Worm (Caenorhabditis elegans) whole organism, young adult: ENCODE data around the gene clec-215.

Experiments used
- B0019.2 ChIP-seq: fragments of 200-800 bp; sonication (Bioruptor generic); conservative IDR thresholded peaks from 2 replicates; pipeline ENCODE4 v1.3.6; 2022; ENCODE audit warnings: missing genetic modification reagents, missing genetic modification characterization, missing compliant biosample characterization
- B0035.1 ChIP-seq: sonication (generic microtip); optimal IDR thresholded peaks from 2 replicates; lab custom pipeline; 2016; ENCODE audit warnings: missing genetic modification characterization, mild to moderate bottlenecking, missing compliant biosample characterization, missing genotype, missing genetic modification reagents
- B0336.3 ChIP-seq: fragments of 200-800 bp; sonication (Bioruptor generic); IDR thresholded peaks from 2 replicates; pipeline ENCODE4 v1.3.6; 2022; ENCODE audit warnings: missing genetic modification characterization, missing compliant biosample characterization
- C06A6.2 ChIP-seq: fragments of 200-800 bp; sonication (Bioruptor generic); conservative IDR thresholded peaks from 2 replicates; pipeline ENCODE4 v1.3.6; 2022; ENCODE audit warnings: missing genetic modification characterization, missing compliant biosample characterization
- F49E8.2 ChIP-seq: sonication (generic microtip); optimal IDR thresholded peaks from 3 replicates; lab custom pipeline; 2017; ENCODE audit warnings: missing genetic modification characterization, mild to moderate bottlenecking, missing compliant biosample characterization, antibody characterized with exemption, moderate library complexity; ENCODE audit not compliant: insufficient read depth
- F52B5.7 ChIP-seq: sonication (generic microtip); optimal IDR thresholded peaks from 2 replicates; lab custom pipeline; 2016; ENCODE audit warnings: mild to moderate bottlenecking, missing genetic modification characterization, missing compliant biosample characterization
- F57C9.4 ChIP-seq: sonication (generic microtip); optimal IDR thresholded peaks from 2 replicates; lab custom pipeline; 2017; ENCODE audit warnings: mild to moderate bottlenecking, missing genetic modification characterization, missing compliant biosample characterization
- T07F8.4 ChIP-seq: sonication (generic microtip); optimal IDR thresholded peaks from 2 replicates; lab custom pipeline; 2016; ENCODE audit warnings: mild to moderate bottlenecking, missing genetic modification characterization, moderate library complexity, missing compliant biosample characterization
- Y79H2A.3 ChIP-seq: fragments of 200-800 bp; sonication (Bioruptor generic); conservative IDR thresholded peaks from 2 replicates; pipeline ENCODE4 v1.3.6; 2022; ENCODE audit warnings: missing genetic modification reagents, missing genetic modification characterization, missing compliant biosample characterization
- Y95B8A.8 ChIP-seq: fragments of 200-800 bp; sonication (Bioruptor generic); IDR thresholded peaks from 2 replicates; pipeline ENCODE4 v1.3.6; 2022; ENCODE audit warnings: missing genetic modification reagents, missing genetic modification characterization, missing compliant biosample characterization
- ama-1 ChIP-seq, 3 experiments: fragments of 150-350 bp in 1 of 3; sonication (generic microtip) in 2 of 3; optimal IDR thresholded peaks; 2 replicates each; lab custom pipeline; 2014 to 2018; ENCODE audit warnings: missing biosample characterization in 2 of 3, missing genetic modification characterization in 2 of 3, missing genetic modification reagents in 2 of 3
- aptf-2 ChIP-seq: fragments of 200-800 bp; sonication (Bioruptor generic); conservative IDR thresholded peaks from 2 replicates; pipeline ENCODE4 v1.3.6; 2022; ENCODE audit warnings: missing genetic modification reagents, missing genetic modification characterization, missing compliant biosample characterization
- attf-6 ChIP-seq: fragments of 200-800 bp; sonication (Bioruptor generic); IDR thresholded peaks from 2 replicates; pipeline ENCODE4 v1.3.6; 2022; ENCODE audit warnings: missing genetic modification reagents, missing genetic modification characterization, missing compliant biosample characterization
- ccch-3 ChIP-seq: fragments of 200-800 bp; sonication (Bioruptor generic); optimal IDR thresholded peaks from 2 replicates; lab custom pipeline; 2018; ENCODE audit warnings: mild to moderate bottlenecking, missing genetic modification characterization, missing compliant biosample characterization
- ceh-27 ChIP-seq: fragments of 200-800 bp; sonication (Bioruptor generic); optimal IDR thresholded peaks from 2 replicates; lab custom pipeline; 2018; ENCODE audit warnings: mild to moderate bottlenecking, missing genetic modification characterization, moderate library complexity, missing compliant biosample characterization
- die-1 ChIP-seq: sonication (generic microtip); optimal IDR thresholded peaks from 2 replicates; lab custom pipeline; 2016; ENCODE audit warnings: missing genotype, mild to moderate bottlenecking, missing genetic modification characterization, missing compliant biosample characterization
- efl-1 ChIP-seq: fragments of 150-350 bp; optimal IDR thresholded peaks from 2 replicates; lab custom pipeline; 2014; ENCODE audit warnings: missing biosample characterization, missing genetic modification reagents, missing genetic modification characterization
- fkh-3 ChIP-seq: sonication (generic microtip); optimal IDR thresholded peaks from 2 replicates; lab custom pipeline; 2016; ENCODE audit warnings: mild to moderate bottlenecking, missing genetic modification characterization, missing compliant biosample characterization
- hlh-26 ChIP-seq: fragments of 200-800 bp; sonication (Bioruptor generic); conservative IDR thresholded peaks from 2 replicates; pipeline ENCODE4 v1.3.6; 2022; ENCODE audit warnings: missing genetic modification reagents, missing genetic modification characterization, missing compliant biosample characterization
- hmg-1.2 ChIP-seq: fragments of 200-800 bp; sonication (Bioruptor generic); IDR thresholded peaks from 2 replicates; pipeline ENCODE4 v1.3.6; 2022; ENCODE audit warnings: missing genetic modification reagents, missing genetic modification characterization, missing compliant biosample characterization
- lag-1 ChIP-seq: fragments of 200-800 bp; sonication (Bioruptor generic); IDR thresholded peaks from 2 replicates; pipeline ENCODE4 v1.3.6; 2022; ENCODE audit warnings: missing genetic modification reagents, missing genetic modification characterization, missing compliant biosample characterization
- let-526 ChIP-seq: fragments of 200-800 bp; sonication (Bioruptor generic); IDR thresholded peaks from 2 replicates; pipeline ENCODE4 v1.3.6; 2022; ENCODE audit warnings: missing genetic modification reagents, missing genetic modification characterization, missing compliant biosample characterization
- let-607 ChIP-seq, 2 experiments: fragments of 200-800 bp in 1 of 2; sonication (Bioruptor generic) in 1 of 2; sonication (generic microtip) in 1 of 2; optimal IDR thresholded peaks; 2 replicates each; lab custom pipeline; 2016 to 2018; ENCODE audit warnings: mild to moderate bottlenecking in 2 of 2, missing compliant biosample characterization in 2 of 2, missing genetic modification characterization in 2 of 2, moderate library complexity in 2 of 2, missing genotype in 1 of 2
- lin-35 ChIP-seq, 3 experiments: fragments of 150-350 bp in 2 of 3; sonication (generic microtip) in 1 of 3; optimal IDR thresholded peaks; 2 replicates each; lab custom pipeline; 2014 to 2018; ENCODE audit warnings: missing biosample characterization in 3 of 3, missing genetic modification characterization in 3 of 3, missing genetic modification reagents in 3 of 3
- lir-1 ChIP-seq: fragments of 200-800 bp; sonication (Bioruptor generic); conservative IDR thresholded peaks from 2 replicates; pipeline ENCODE4 v1.3.6; 2022; ENCODE audit warnings: missing genetic modification reagents, missing genetic modification characterization, missing compliant biosample characterization
- lsl-1 ChIP-seq: fragments of 200-800 bp; sonication (Bioruptor generic); optimal IDR thresholded peaks from 2 replicates; lab custom pipeline; 2018; ENCODE audit warnings: mild to moderate bottlenecking, missing genetic modification characterization, moderate library complexity, missing compliant biosample characterization
- madf-10 ChIP-seq: sonication (generic microtip); optimal IDR thresholded peaks from 2 replicates; lab custom pipeline; 2016; ENCODE audit warnings: mild to moderate bottlenecking, missing genetic modification characterization, missing compliant biosample characterization
- nhr-80 ChIP-seq: sonication (generic microtip); optimal IDR thresholded peaks from 2 replicates; lab custom pipeline; 2016; ENCODE audit warnings: missing genetic modification characterization, missing compliant biosample characterization
- pha-4 ChIP-seq: fragments of 150-350 bp; sonication (generic microtip); optimal IDR thresholded peaks from 2 replicates; lab custom pipeline; 2014; ENCODE audit warnings: missing biosample characterization, missing genetic modification reagents, missing genetic modification characterization
- rec-8 ChIP-seq, 2 experiments: sonication (generic microtip); optimal IDR thresholded peaks; 2 replicates each; lab custom pipeline; 2016; ENCODE audit warnings: mild to moderate bottlenecking in 2 of 2, missing genetic modification characterization in 2 of 2, missing genetic modification reagents in 2 of 2, missing genotype in 2 of 2, missing biosample characterization in 1 of 2, missing compliant biosample characterization in 1 of 2, moderate library complexity in 1 of 2
- snpc-1.1 ChIP-seq: sonication (generic microtip); optimal IDR thresholded peaks from 2 replicates; lab custom pipeline; 2017; ENCODE audit warnings: missing genetic modification characterization, mild to moderate bottlenecking, missing compliant biosample characterization, antibody characterized with exemption, moderate library complexity, missing genotype, missing genetic modification reagents; ENCODE audit not compliant: insufficient read depth
- snpc-3.4 ChIP-seq: sonication (generic microtip); optimal IDR thresholded peaks from 2 replicates; lab custom pipeline; 2017; ENCODE audit warnings: missing genetic modification characterization, mild to moderate bottlenecking, missing compliant biosample characterization, antibody characterized with exemption, moderate library complexity, missing genotype, missing genetic modification reagents
- snpc-4 ChIP-seq, 5 experiments: fragments of 150-350 bp in 1 of 5; sonication (generic microtip) in 4 of 5; optimal IDR thresholded peaks; 2 replicates each; lab custom pipeline; 2014 to 2018; ENCODE audit warnings: missing genetic modification characterization in 5 of 5, missing biosample characterization in 3 of 5, antibody characterized with exemption in 2 of 5, mild to moderate bottlenecking in 2 of 5, missing compliant biosample characterization in 2 of 5, missing genotype in 2 of 5, moderate library complexity in 2 of 5, missing genetic modification reagents in 1 of 5
- tbp1 ChIP-seq: fragments of 200-800 bp; sonication (Bioruptor generic); optimal IDR thresholded peaks from 2 replicates; lab custom pipeline; 2018; ENCODE audit warnings: mild to moderate bottlenecking, missing genetic modification characterization, missing compliant biosample characterization
- tbx-9 ChIP-seq: sonication (generic microtip); optimal IDR thresholded peaks from 2 replicates; lab custom pipeline; 2016; ENCODE audit warnings: borderline replicate concordance, missing genetic modification characterization, inconsistent platforms, missing compliant biosample characterization
- xnd-1 ChIP-seq: sonication (generic microtip); optimal IDR thresholded peaks from 2 replicates; lab custom pipeline; 2016; ENCODE audit warnings: missing genotype, missing genetic modification reagents, missing genetic modification characterization, missing compliant biosample characterization
- zim-3 ChIP-seq: sonication (generic microtip); optimal IDR thresholded peaks from 2 replicates; lab custom pipeline; 2017; ENCODE audit warnings: mild to moderate bottlenecking, missing genetic modification characterization, moderate library complexity, missing compliant biosample characterization
- ztf-18 ChIP-seq: sonication (generic microtip); optimal IDR thresholded peaks from 2 replicates; lab custom pipeline; 2016; ENCODE audit warnings: missing genotype, mild to moderate bottlenecking, missing genetic modification characterization, missing compliant biosample characterization
- ztf-6 ChIP-seq: fragments of 200-800 bp; sonication (Bioruptor generic); IDR thresholded peaks from 2 replicates; pipeline ENCODE4 v1.3.6; 2022; ENCODE audit warnings: missing genetic modification reagents, missing genetic modification characterization, missing compliant biosample characterization

Gene clec-215

ce11 chrV:7587637-7588036 is 24.5 kb upstream of the clec-215 start, which contains the start of the genes F19F10.11 and C50E3.5 (continued):
- TF ChIP-seq efl-1 (GFP tag; lab: Kevin White, UChicago) (no peak), B0035.1 (no peak), B0019.2 (GFP tag; lab: Robert Waterston, UW) (no peak), rec-8 (tag; optimal IDR thresholded peaks at IDR 0.05; lab: Kevin White, UChicago) (no peak), F49E8.2 (tag; lab: Kevin White, UChicago) (no peak), hlh-26 (GFP tag; lab: Robert Waterston, UW) (no peak), ztf-6 (GFP tag; lab: Robert Waterston, UW) (no peak), aptf-2 (no peak), zim-3 (tag; lab: Kevin White, UChicago) (no peak), C06A6.2 (GFP tag; lab: Robert Waterston, UW) (no peak), lir-1 (GFP tag; lab: Robert Waterston, UW) (no peak), lag-1 (GFP tag; lab: Robert Waterston, UW) (no peak), lin-35 (GFP tag; optimal IDR thresholded peaks at IDR 0.05; lab: Kevin White, UChicago) (peak in 1 of 3 experiments; percentile 50), pha-4 (tag; lab: Kevin White, UChicago) (no peak), B0336.3 (GFP tag; lab: Robert Waterston, UW) (no peak)

- TF ChIP-seq T07F8.4 (tag; lab: Kevin White, UChicago), result no peak
- no peak for TF ChIP-seq tbp1
- TF ChIP-seq fkh-3 (tag; lab: Kevin White, UChicago), result no peak
- no peak for TF ChIP-seq lsl-1 (GFP tag; lab: Kevin White, UChicago)
- TF ChIP-seq let-607 (tag; optimal IDR thresholded peaks at IDR 0.05; lab: Kevin White, UChicago), result no peak
- TF ChIP-seq madf-10 (tag; lab: Kevin White, UChicago), result no peak
- no peak for TF ChIP-seq snpc-3.4 (tag; lab: Kevin White, UChicago)
- TF ChIP-seq attf-6, result no peak
- no peak for TF ChIP-seq xnd-1 (tag; lab: Kevin White, UChicago)
- TF ChIP-seq let-526, result no peak
- TF ChIP-seq snpc-1.1 (tag; lab: Kevin White, UChicago), result no peak
- no peak for TF ChIP-seq Y95B8A.8
- TF ChIP-seq ceh-27 (GFP tag; lab: Kevin White, UChicago), result no peak
- TF ChIP-seq ztf-18 (tag; lab: Kevin White, UChicago), result no peak
- no peak for TF ChIP-seq tbx-9 (tag; lab: Kevin White, UChicago)
- no peak for TF ChIP-seq die-1 (tag; lab: Kevin White, UChicago)
- TF ChIP-seq F57C9.4 (tag; lab: Kevin White, UChicago), result no peak
Measured at ce11 chrV:7590454-7590853, 21.7 kb upstream of the clec-215 start, which contains the start of gene C50E3.6. Gene C50E3.6, minus strand, starts transcription at chrV:7590554.

ce11 chrV:7595132-7595531 is 17.0 kb upstream of the clec-215 start:
- TF ChIP-seq snpc-1.1 (tag; lab: Kevin White, UChicago), result peak; percentile 59
- no peak for TF ChIP-seq nhr-80
- no peak for TF ChIP-seq pha-4 (tag; lab: Kevin White, UChicago)
- no peak for TF ChIP-seq hmg-1.2 (GFP tag; lab: Robert Waterston, UW)
- TF ChIP-seq Y79H2A.3 (GFP tag; lab: Robert Waterston, UW), result no peak
- TF ChIP-seq snpc-4 (GFP tag; optimal IDR thresholded peaks at IDR 0.05; lab: Kevin White, UChicago), result no peak
- peak in 2 of 4 experiments; percentile 72 to 81 for TF ChIP-seq snpc-4 (tag; optimal IDR thresholded peaks at IDR 0.05; lab: Kevin White, UChicago)
- no peak for TF ChIP-seq F52B5.7 (tag; lab: Kevin White, UChicago)
- TF ChIP-seq ccch-3, result no peak
- no peak for TF ChIP-seq ama-1 (optimal IDR thresholded peaks at IDR 0.05; lab: Kevin White, UChicago)
- TF ChIP-seq ama-1 (GFP tag; optimal IDR thresholded peaks at IDR 0.05; lab: Kevin White, UChicago), result no peak
